Worm (Caenorhabditis elegans): ENCODE measurements around the gene nas-31.
A peak's percentile ranks its signal among the peaks of the same experiment; 100 is the strongest.

Gene nas-31

ce11 chrV:10909071-10909470 is 12.6 kb downstream of the nas-31 start, which contains the start of gene zzz-1:
TSS of gene zzz-1 (minus strand) at chrV:10909171.
- TF ChIP-seq zip-8 (tag; optimal IDR thresholded peaks at IDR 0.05) (no peak), cnd-1 (tag; optimal IDR thresholded peaks at IDR 0.05) (no peak), ces-1 (GFP tag; optimal IDR thresholded peaks at IDR 0.05) (no peak), elt-3 (tag; optimal IDR thresholded peaks at IDR 0.05) (no peak)

DNA sequence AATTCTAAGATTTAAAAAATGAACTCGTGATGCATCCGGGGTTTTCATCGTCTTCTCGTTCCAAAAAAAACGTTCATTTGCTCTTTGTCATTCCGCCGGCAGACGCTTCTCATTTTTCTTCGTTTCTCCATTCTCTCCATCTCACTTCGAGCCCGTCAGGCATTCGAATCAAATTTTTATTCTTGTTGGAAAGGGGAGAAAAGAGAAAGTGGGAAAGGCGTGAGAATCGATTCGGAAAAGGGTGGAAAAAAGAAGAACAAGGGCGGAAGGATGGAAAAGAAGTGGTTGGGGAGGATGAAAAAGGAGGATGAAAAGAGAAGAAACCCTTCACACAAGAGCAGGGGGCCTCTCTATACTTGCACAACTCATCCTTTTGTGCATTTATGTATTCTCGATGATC is 16.9 kb downstream of the nas-31 start:
- TF ChIP-seq ceh-43 (GFP tag; optimal IDR thresholded peaks at IDR 0.05) (no peak), ceh-39 (tag; optimal IDR thresholded peaks at IDR 0.05) (no peak), lsy-2 (tag; optimal IDR thresholded peaks at IDR 0.05) (no peak), snpc-4 (tag; optimal IDR thresholded peaks at IDR 0.05) (no peak), lin-32 (GFP tag; optimal IDR thresholded peaks at IDR 0.05) (no peak), zip-8 (tag; optimal IDR thresholded peaks at IDR 0.05) (no peak), ces-1 (GFP tag; optimal IDR thresholded peaks at IDR 0.05) (peak; percentile 68), unc-120 (tag; optimal IDR thresholded peaks at IDR 0.05; ENCODE audit: poor library complexity, severe bottlenecking) (peak; percentile 6), nhr-76 (tag; optimal IDR thresholded peaks at IDR 0.05) (no peak), bed-3 (GFP tag; optimal IDR thresholded peaks at IDR 0.05) (no peak), ztf-11 (tag; optimal IDR thresholded peaks at IDR 0.05) (no peak), nhr-237 (tag; optimal IDR thresholded peaks at IDR 0.05) (no peak)

ce11 chrV:10903748-10904147 is 17.9 kb downstream of the nas-31 start, which contains the start of gene F32D8.15:
TSS of gene F32D8.15 (plus strand) at chrV:10904048.
- TF ChIP-seq unc-62 (GFP tag; optimal IDR thresholded peaks at IDR 0.05) (no peak), ces-1 (GFP tag; optimal IDR thresholded peaks at IDR 0.05) (peak; percentile 48)

DNA sequence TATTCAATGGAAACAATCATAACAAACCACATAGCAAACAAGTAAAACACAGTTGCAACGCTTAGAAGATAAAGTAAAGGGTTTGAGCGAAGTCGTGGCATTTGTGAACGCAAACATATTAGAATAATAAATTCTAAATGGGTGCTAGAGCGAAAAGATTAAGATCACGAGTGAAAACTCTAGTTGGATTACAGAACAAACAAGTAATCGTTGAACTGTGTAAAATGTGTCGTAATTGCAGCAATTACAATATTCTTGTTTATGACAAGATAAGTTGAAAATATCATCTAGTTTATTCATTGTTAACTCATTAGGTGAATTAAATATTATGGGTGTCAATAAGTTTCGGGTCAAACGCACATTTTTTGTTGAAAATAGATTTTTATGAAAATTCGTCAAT is 19.0 kb downstream of the nas-31 start, which contains the start of gene F32D8.8:
Gene F32D8.8, minus strand, starts transcription at position 101 of the 400 bp plus-strand sequence.
- TF ChIP-seq bed-3 (GFP tag; optimal IDR thresholded peaks at IDR 0.05) = no peak
- no peak for TF ChIP-seq mab-5 (tag; optimal IDR thresholded peaks at IDR 0.05)
- TF ChIP-seq elt-3 (tag; optimal IDR thresholded peaks at IDR 0.05) = no peak

ce11 chrV:10901125-10901524 is 20.5 kb downstream of the nas-31 start, which contains the start of gene spp-16:
TSS of gene spp-16 (minus strand) at chrV:10901303.
- no peak for TF ChIP-seq bed-3 (GFP tag; optimal IDR thresholded peaks at IDR 0.05)
- no peak for TF ChIP-seq hlh-1 (tag; optimal IDR thresholded peaks at IDR 0.05)
- TF ChIP-seq sptf-1 (tag; optimal IDR thresholded peaks at IDR 0.05) = no peak
- no peak for TF ChIP-seq ceh-43 (GFP tag; optimal IDR thresholded peaks at IDR 0.05)
- TF ChIP-seq nhr-237 (tag; optimal IDR thresholded peaks at IDR 0.05) = no peak

ce11 chrV:10898629-10899028 is 23.0 kb downstream of the nas-31 start:
- no peak for TF ChIP-seq lsy-2 (tag; optimal IDR thresholded peaks at IDR 0.05)
- no peak for TF ChIP-seq cnd-1 (tag; optimal IDR thresholded peaks at IDR 0.05)
- TF ChIP-seq elt-1 (tag; optimal IDR thresholded peaks at IDR 0.05; ENCODE audit: borderline replicate concordance, insufficient read depth) = peak; percentile 64
- TF ChIP-seq elt-3 (tag; optimal IDR thresholded peaks at IDR 0.05) = no peak
- no peak for TF ChIP-seq nhr-237 (tag; optimal IDR thresholded peaks at IDR 0.05)

- no peak for TF ChIP-seq ceh-43 (GFP tag; optimal IDR thresholded peaks at IDR 0.05)
- TF ChIP-seq lin-13 (tag; optimal IDR thresholded peaks at IDR 0.05) = no peak
- TF ChIP-seq unc-62 (GFP tag; optimal IDR thresholded peaks at IDR 0.05) = peak; percentile 15
These were observed 23.5 kb downstream of the nas-31 start, which contains the start of gene F32D8.7 for ce11 chrV:10898107-10898506. TSS of gene F32D8.7 (plus strand) at chrV:10898435.

ce11 chrV:10897172-10897571 is 24.5 kb downstream of the nas-31 start:
- TF ChIP-seq drap-1 (GFP tag; optimal IDR thresholded peaks at IDR 0.05) = peak; percentile 88
- TF ChIP-seq blmp-1 (tag; optimal IDR thresholded peaks at IDR 0.05) = peak; percentile 33
- no peak for TF ChIP-seq snpc-4 (tag; optimal IDR thresholded peaks at IDR 0.05)
- peak; percentile 98 for TF ChIP-seq unc-120 (tag; optimal IDR thresholded peaks at IDR 0.05; ENCODE audit: poor library complexity, severe bottlenecking)
- peak; percentile 52 for TF ChIP-seq bed-3 (GFP tag; optimal IDR thresholded peaks at IDR 0.05)
- TF ChIP-seq zip-8 (tag; optimal IDR thresholded peaks at IDR 0.05) = no peak
- peak; percentile 80 for TF ChIP-seq nhr-2 (tag; optimal IDR thresholded peaks at IDR 0.05)
- TF ChIP-seq flh-1 (GFP tag; optimal IDR thresholded peaks at IDR 0.05) = no peak
- TF ChIP-seq elt-3 (tag; optimal IDR thresholded peaks at IDR 0.05) = peak; percentile 86
- peak; percentile 99 for TF ChIP-seq ceh-39 (tag; optimal IDR thresholded peaks at IDR 0.05)
- TF ChIP-seq ces-1 (GFP tag; optimal IDR thresholded peaks at IDR 0.05) = peak; percentile 84
- TF ChIP-seq ham-2 (GFP tag; optimal IDR thresholded peaks at IDR 0.05) = peak; percentile 60
- TF ChIP-seq hlh-1 (tag; optimal IDR thresholded peaks at IDR 0.05) = peak; percentile 88
- no peak for TF ChIP-seq mab-5 (tag; optimal IDR thresholded peaks at IDR 0.05)
- peak; percentile 92 for TF ChIP-seq lsy-2 (tag; optimal IDR thresholded peaks at IDR 0.05)
- peak; percentile 97 for TF ChIP-seq nhr-237 (tag; optimal IDR thresholded peaks at IDR 0.05)
- TF ChIP-seq mls-2 (tag; optimal IDR thresholded peaks at IDR 0.05) = peak; percentile 85
- peak; percentile 64 for TF ChIP-seq ceh-43 (GFP tag; optimal IDR thresholded peaks at IDR 0.05)
- peak; percentile 14 for TF ChIP-seq nhr-28 (tag; optimal IDR thresholded peaks at IDR 0.05)
- peak; percentile 42 for TF ChIP-seq unc-39 (tag; optimal IDR thresholded peaks at IDR 0.05)
- peak; percentile 94 for TF ChIP-seq unc-62 (GFP tag; optimal IDR thresholded peaks at IDR 0.05)
- TF ChIP-seq ceh-83 (GFP tag; optimal IDR thresholded peaks at IDR 0.05) = peak; percentile 70
- TF ChIP-seq tbx-8 (GFP tag; optimal IDR thresholded peaks at IDR 0.05) = peak; percentile 50
- peak; percentile 34 for TF ChIP-seq elt-1 (tag; optimal IDR thresholded peaks at IDR 0.05; ENCODE audit: borderline replicate concordance, insufficient read depth)
- TF ChIP-seq ztf-11 (tag; optimal IDR thresholded peaks at IDR 0.05) = peak; percentile 60
- TF ChIP-seq M03D4.4 (tag; optimal IDR thresholded peaks at IDR 0.05) = peak; percentile 73
- TF ChIP-seq cnd-1 (tag; optimal IDR thresholded peaks at IDR 0.05) = peak; percentile 74
- peak; percentile 97 for TF ChIP-seq lin-13 (tag; optimal IDR thresholded peaks at IDR 0.05)
- TF ChIP-seq pha-4 (tag; optimal IDR thresholded peaks at IDR 0.05) = peak; percentile 99
